Worm (Caenorhabditis elegans) whole organism, L2 larva: ENCODE data around the gene atg-3.
"Not testable (repeated sequence)": the region's sequence is repeated elsewhere in the genome, so short reads cannot be mapped to it uniquely, and the experiment has no call there.

Experiments used
- C34F6.9 ChIP-seq: fragments of 150-350 bp; optimal IDR thresholded peaks from 2 replicates; lab custom pipeline; 2014; ENCODE audit warnings: missing biosample characterization, missing genetic modification characterization
- F13H6.1 ChIP-seq: sonication (generic microtip); optimal IDR thresholded peaks from 2 replicates; lab custom pipeline; 2016; ENCODE audit warnings: missing genetic modification characterization, missing compliant biosample characterization
- R02D3.7 ChIP-seq: fragments of 150-350 bp; optimal IDR thresholded peaks from 2 replicates; lab custom pipeline; 2014; ENCODE audit warnings: missing biosample characterization, missing genetic modification characterization
- Y55F3AM.14 ChIP-seq: fragments of 200-800 bp; sonication (Bioruptor generic); optimal IDR thresholded peaks from 2 replicates; lab custom pipeline; 2018; ENCODE audit warnings: mild to moderate bottlenecking, missing genetic modification characterization, missing compliant biosample characterization
- ZK546.5 ChIP-seq: sonication (generic microtip); optimal IDR thresholded peaks from 2 replicates; lab custom pipeline; 2017; ENCODE audit warnings: missing biosample characterization, missing genetic modification characterization
- alr-1 ChIP-seq: fragments of 150-350 bp; optimal IDR thresholded peaks from 2 replicates; lab custom pipeline; 2014; ENCODE audit warnings: missing biosample characterization, missing genetic modification characterization
- aly-2 ChIP-seq: fragments of 150-350 bp; optimal IDR thresholded peaks from 2 replicates; lab custom pipeline; 2014; ENCODE audit warnings: missing biosample characterization, missing genetic modification characterization
- ama-1 ChIP-seq: fragments of 150-350 bp; optimal IDR thresholded peaks from 2 replicates; lab custom pipeline; 2018; ENCODE audit warnings: inconsistent platforms
- blmp-1 ChIP-seq: sonication (generic microtip); optimal IDR thresholded peaks from 2 replicates; lab custom pipeline; 2017; ENCODE audit warnings: missing genetic modification characterization, mild to moderate bottlenecking, missing compliant biosample characterization, antibody characterized with exemption, moderate library complexity; ENCODE audit not compliant: insufficient read depth
- ceh-16 ChIP-seq: fragments of 150-350 bp; optimal IDR thresholded peaks from 2 replicates; lab custom pipeline; 2014; ENCODE audit warnings: missing biosample characterization, missing genetic modification characterization
- crh-2 ChIP-seq: sonication (generic microtip); optimal IDR thresholded peaks from 2 replicates; lab custom pipeline; 2017; ENCODE audit warnings: missing biosample characterization, missing genetic modification characterization
- elt-1 ChIP-seq: fragments of 150-350 bp; optimal IDR thresholded peaks from 2 replicates; lab custom pipeline; 2014; ENCODE audit warnings: missing biosample characterization, missing genetic modification characterization
- elt-3 ChIP-seq: sonication (generic microtip); optimal IDR thresholded peaks from 2 replicates; lab custom pipeline; 2017; ENCODE audit warnings: missing biosample characterization, missing genetic modification characterization
- lin-11 ChIP-seq: fragments of 150-350 bp; sonication (generic microtip); optimal IDR thresholded peaks from 2 replicates; lab custom pipeline; 2014; ENCODE audit warnings: missing biosample characterization, missing genetic modification characterization, inconsistent platforms, mixed read lengths
- lin-39 ChIP-seq: fragments of 150-350 bp; optimal IDR thresholded peaks from 2 replicates; lab custom pipeline; 2014; ENCODE audit warnings: missing biosample characterization, missing genetic modification reagents, missing genetic modification characterization
- lsy-2 ChIP-seq, 2 experiments: fragments of 150-350 bp in 1 of 2; sonication (generic microtip) in 1 of 2; optimal IDR thresholded peaks; 2 replicates each; lab custom pipeline; 2014 to 2017; ENCODE audit warnings: missing biosample characterization in 2 of 2, missing genetic modification characterization in 2 of 2
- mab-5 ChIP-seq: fragments of 150-350 bp; optimal IDR thresholded peaks from 2 replicates; lab custom pipeline; 2014; ENCODE audit warnings: missing biosample characterization, missing genetic modification characterization
- mbf-1 ChIP-seq: sonication (generic microtip); optimal IDR thresholded peaks from 2 replicates; lab custom pipeline; 2017; ENCODE audit warnings: missing biosample characterization, missing genetic modification characterization
- mdl-1 ChIP-seq, 2 experiments: fragments of 150-350 bp in 1 of 2; sonication (generic microtip) in 1 of 2; optimal IDR thresholded peaks; 2 replicates each; lab custom pipeline; 2017; ENCODE audit warnings: missing biosample characterization in 2 of 2, missing genetic modification characterization in 2 of 2
- nhr-10 ChIP-seq: sonication (generic microtip); optimal IDR thresholded peaks from 2 replicates; lab custom pipeline; 2017; ENCODE audit warnings: missing biosample characterization, missing genetic modification characterization
- nhr-11 ChIP-seq: fragments of 150-350 bp; optimal IDR thresholded peaks from 2 replicates; lab custom pipeline; 2014; ENCODE audit warnings: missing biosample characterization, missing genetic modification characterization
- nhr-12 ChIP-seq: fragments of 150-350 bp; optimal IDR thresholded peaks from 2 replicates; lab custom pipeline; 2014; ENCODE audit warnings: missing biosample characterization, missing genetic modification characterization
- nhr-23 ChIP-seq: fragments of 150-350 bp; optimal IDR thresholded peaks from 2 replicates; lab custom pipeline; 2014; ENCODE audit warnings: missing biosample characterization, missing genetic modification reagents, missing genetic modification characterization
- nhr-237 ChIP-seq: fragments of 150-350 bp; optimal IDR thresholded peaks from 2 replicates; lab custom pipeline; 2014; ENCODE audit warnings: missing biosample characterization, missing genetic modification characterization
- sem-4 ChIP-seq: fragments of 150-350 bp; optimal IDR thresholded peaks from 2 replicates; lab custom pipeline; 2014; ENCODE audit warnings: missing biosample characterization, missing genetic modification reagents, missing genetic modification characterization
- skn-1 ChIP-seq: sonication (generic microtip); optimal IDR thresholded peaks from 2 replicates; lab custom pipeline; 2017; ENCODE audit warnings: missing biosample characterization, missing genetic modification characterization
- sma-9 ChIP-seq, 2 experiments: fragments of 150-350 bp in 1 of 2; sonication (generic microtip) in 1 of 2; optimal IDR thresholded peaks; 2 replicates each; lab custom pipeline; 2014 to 2016; ENCODE audit warnings: missing genetic modification characterization in 2 of 2, mild to moderate bottlenecking in 1 of 2, missing biosample characterization in 1 of 2, missing compliant biosample characterization in 1 of 2, missing genetic modification reagents in 1 of 2, moderate library complexity in 1 of 2
- snpc-4 ChIP-seq: fragments of 150-350 bp; optimal IDR thresholded peaks from 2 replicates; lab custom pipeline; 2014; ENCODE audit warnings: missing biosample characterization, missing genetic modification characterization
- unc-62 ChIP-seq: fragments of 150-350 bp; optimal IDR thresholded peaks from 2 replicates; lab custom pipeline; 2014; ENCODE audit warnings: missing biosample characterization, missing genetic modification reagents, missing genetic modification characterization
- zag-1 ChIP-seq: fragments of 150-350 bp; optimal IDR thresholded peaks from 2 replicates; lab custom pipeline; 2014; ENCODE audit warnings: missing biosample characterization, missing genetic modification characterization
- ztf-1 ChIP-seq: fragments of 200-800 bp; sonication (Bioruptor generic); conservative IDR thresholded peaks from 2 replicates; pipeline ENCODE4 v1.3.6; 2022; ENCODE audit warnings: missing genetic modification characterization, missing compliant biosample characterization
- ztf-11 ChIP-seq: sonication (generic microtip); optimal IDR thresholded peaks from 2 replicates; lab custom pipeline; 2017; ENCODE audit warnings: missing biosample characterization, missing genetic modification characterization

Gene atg-3

ce11 chrIV:1044287-1044686 lies 34.0 kb downstream of the atg-3 start, which contains the start of gene Y55F3AM.11:
TSS of gene Y55F3AM.11 (minus strand) at chrIV:1044387.
- no peak for TF ChIP-seq lin-39 (tag; lab: Kevin White, UChicago)

- TF ChIP-seq nhr-11 (tag; lab: Kevin White, UChicago) (no peak), unc-62 (GFP tag; lab: Kevin White, UChicago) (no peak), blmp-1 (tag; lab: Kevin White, UChicago) (no peak), C34F6.9 (no peak), lin-11 (tag; lab: Kevin White, UChicago) (no peak), elt-1 (tag; lab: Kevin White, UChicago) (no peak), mbf-1 (tag; lab: Kevin White, UChicago) (no peak), ceh-16 (tag; lab: Kevin White, UChicago) (no peak), zag-1 (tag; lab: Kevin White, UChicago) (no peak), elt-3 (no peak), nhr-237 (tag; lab: Kevin White, UChicago) (no peak), nhr-12 (no peak), mdl-1 (tag; optimal IDR thresholded peaks at IDR 0.05; lab: Kevin White, UChicago) (no peak), nhr-10 (no peak), Y55F3AM.14 (no peak), ama-1 (lab: Kevin White, UChicago) (no peak), ztf-11 (tag; lab: Kevin White, UChicago) (no peak)
- TF ChIP-seq, all 48 proteins: peak for 0
These were observed 35.4 kb downstream of the atg-3 start, which contains the start of gene srx-12 for ce11 chrIV:1045683-1046082. TSS of gene srx-12 (plus strand) at chrIV:1045983.

ce11 chrIV:1046996-1047395 lies 36.7 kb downstream of the atg-3 start:
- TF ChIP-seq skn-1 (tag; lab: Kevin White, UChicago), result no peak
- no peak for TF ChIP-seq crh-2 (tag; lab: Kevin White, UChicago)
- no peak for TF ChIP-seq C34F6.9
- TF ChIP-seq ceh-16 (tag; lab: Kevin White, UChicago), result no peak
- TF ChIP-seq sma-9 (GFP tag; optimal IDR thresholded peaks at IDR 0.05; lab: Kevin White, UChicago), result no peak
- TF ChIP-seq sma-9 (tag; optimal IDR thresholded peaks at IDR 0.05; lab: Kevin White, UChicago), result no peak
- TF ChIP-seq snpc-4, result no peak
- no peak for TF ChIP-seq R02D3.7 (tag; lab: Kevin White, UChicago)
- no peak for TF ChIP-seq lsy-2 (tag; optimal IDR thresholded peaks at IDR 0.05; lab: Kevin White, UChicago)
- TF ChIP-seq unc-62 (GFP tag; lab: Kevin White, UChicago), result no peak
- no peak for TF ChIP-seq nhr-12
- no peak for TF ChIP-seq alr-1 (tag; lab: Kevin White, UChicago)
- TF ChIP-seq F13H6.1 (tag; lab: Kevin White, UChicago), result no peak
- no peak for TF ChIP-seq elt-1 (tag; lab: Kevin White, UChicago)
- TF ChIP-seq aly-2, result no peak
- no peak for TF ChIP-seq mdl-1 (tag; optimal IDR thresholded peaks at IDR 0.05; lab: Kevin White, UChicago)
- TF ChIP-seq ztf-1, result no peak

ce11 chrIV:1051636-1052133 lies 41.4 kb downstream of the atg-3 start, which contains the start of gene Y55F3AM.21:
TSS of gene Y55F3AM.21 (minus strand) at chrIV:1051686.
- TF ChIP-seq ama-1 (lab: Kevin White, UChicago); blmp-1 (tag; lab: Kevin White, UChicago); ztf-11 (tag; lab: Kevin White, UChicago): not testable (repeated sequence)

ce11 chrIV:1053989-1054388 lies 43.7 kb downstream of the atg-3 start:
- TF ChIP-seq nhr-23 (tag; lab: Kevin White, UChicago) (no peak), nhr-12 (no peak), blmp-1 (tag; lab: Kevin White, UChicago) (no peak), nhr-11 (tag; lab: Kevin White, UChicago) (no peak), nhr-10 (no peak), mab-5 (tag; lab: Kevin White, UChicago) (no peak), Y55F3AM.14 (no peak), zag-1 (tag; lab: Kevin White, UChicago) (no peak), ZK546.5 (tag; lab: Kevin White, UChicago) (no peak), sem-4 (tag; lab: Kevin White, UChicago) (no peak)
